Worm (Caenorhabditis elegans) whole organism, L2 larva: ENCODE data around the gene clec-2.

Experiments
- aly-2 ChIP-seq: fragments of 150-350 bp; optimal IDR thresholded peaks from 2 replicates; lab custom pipeline; 2014; ENCODE audit warnings: missing biosample characterization, missing genetic modification characterization
- elt-1 ChIP-seq: fragments of 150-350 bp; optimal IDR thresholded peaks from 2 replicates; lab custom pipeline; 2014; ENCODE audit warnings: missing biosample characterization, missing genetic modification characterization
- elt-3 ChIP-seq: sonication (generic microtip); optimal IDR thresholded peaks from 2 replicates; lab custom pipeline; 2017; ENCODE audit warnings: missing biosample characterization, missing genetic modification characterization
- fos-1 ChIP-seq: fragments of 150-350 bp; optimal IDR thresholded peaks from 2 replicates; lab custom pipeline; 2014; ENCODE audit warnings: missing biosample characterization, missing genetic modification characterization
- nhr-11 ChIP-seq: fragments of 150-350 bp; optimal IDR thresholded peaks from 2 replicates; lab custom pipeline; 2014; ENCODE audit warnings: missing biosample characterization, missing genetic modification characterization
- nhr-77 ChIP-seq: fragments of 150-350 bp; optimal IDR thresholded peaks from 2 replicates; lab custom pipeline; 2014; ENCODE audit warnings: missing biosample characterization, missing genetic modification characterization
- skn-1 ChIP-seq: sonication (generic microtip); optimal IDR thresholded peaks from 2 replicates; lab custom pipeline; 2017; ENCODE audit warnings: missing biosample characterization, missing genetic modification characterization
- unc-62 ChIP-seq: fragments of 150-350 bp; optimal IDR thresholded peaks from 2 replicates; lab custom pipeline; 2014; ENCODE audit warnings: missing biosample characterization, missing genetic modification reagents, missing genetic modification characterization
- zag-1 ChIP-seq: fragments of 150-350 bp; optimal IDR thresholded peaks from 2 replicates; lab custom pipeline; 2014; ENCODE audit warnings: missing biosample characterization, missing genetic modification characterization
- ztf-1 ChIP-seq: fragments of 200-800 bp; sonication (Bioruptor generic); conservative IDR thresholded peaks from 2 replicates; pipeline ENCODE4 v1.3.6; 2022; ENCODE audit warnings: missing genetic modification characterization, missing compliant biosample characterization

DNA sequence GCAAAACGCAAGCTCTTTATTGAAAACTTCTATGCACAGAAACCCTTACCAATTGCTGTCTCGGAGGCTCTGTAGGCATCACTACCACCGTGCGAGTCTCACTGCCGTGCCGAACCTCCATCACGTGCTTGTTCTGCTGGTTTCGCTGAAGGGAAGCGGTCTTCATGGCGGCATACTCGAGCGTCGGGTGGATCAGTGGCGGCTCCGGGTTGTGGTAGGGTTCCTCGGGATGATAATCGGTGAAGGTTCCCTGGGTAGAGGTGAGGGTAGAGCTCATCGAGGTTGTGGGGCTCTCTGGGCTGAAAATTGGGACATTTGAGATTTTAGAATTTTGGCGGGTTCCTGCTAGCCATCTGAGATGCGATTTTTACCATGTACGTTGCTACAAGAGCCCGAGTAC is 29.6 kb upstream of the clec-2 start:
- no peak for TF ChIP-seq aly-2 (tag; lab: Kevin White, UChicago)
- TF ChIP-seq ztf-1 (GFP tag; lab: Robert Waterston, UW), result no peak
- TF ChIP-seq elt-1 (tag; lab: Kevin White, UChicago), result no peak
- no peak for TF ChIP-seq skn-1 (tag; lab: Kevin White, UChicago)
- no peak for TF ChIP-seq nhr-11 (tag; lab: Kevin White, UChicago)
- TF ChIP-seq zag-1 (tag; lab: Kevin White, UChicago), result no peak
- no peak for TF ChIP-seq nhr-77 (tag; lab: Kevin White, UChicago)
- no peak for TF ChIP-seq elt-3
- TF ChIP-seq unc-62 (GFP tag; lab: Kevin White, UChicago), result no peak
- TF ChIP-seq fos-1 (tag; lab: Kevin White, UChicago), result no peak
